Worm (Caenorhabditis elegans) whole organism, late embryonic: ENCODE data around the gene F49F1.15.
"Not testable (repeated sequence)": the region's sequence is repeated elsewhere in the genome, so short reads cannot be mapped to it uniquely, and the experiment has no call there.

ENCODE experiments used
- ceh-14 ChIP-seq: sonication (generic microtip); optimal IDR thresholded peaks from 2 replicates; lab custom pipeline; 2016; ENCODE audit warnings: missing genotype, missing genetic modification characterization, missing compliant biosample characterization
- dve-1 ChIP-seq: sonication (generic microtip); optimal IDR thresholded peaks from 2 replicates; lab custom pipeline; 2017; ENCODE audit warnings: antibody characterized with exemption, mild to moderate bottlenecking, missing genetic modification characterization, missing compliant biosample characterization
- elt-4 ChIP-seq: sonication (generic microtip); optimal IDR thresholded peaks from 2 replicates; lab custom pipeline; 2016; ENCODE audit warnings: missing genetic modification characterization, missing compliant biosample characterization
- fkh-10 ChIP-seq: fragments of 150-350 bp; optimal IDR thresholded peaks from 2 replicates; lab custom pipeline; 2014; ENCODE audit warnings: missing biosample characterization, missing genetic modification reagents, missing genetic modification characterization
- hlh-8 ChIP-seq: sonication (generic microtip); optimal IDR thresholded peaks from 2 replicates; lab custom pipeline; 2016; ENCODE audit warnings: missing genotype, missing genetic modification characterization, missing compliant biosample characterization
- nhr-11 ChIP-seq: fragments of 150-350 bp; optimal IDR thresholded peaks from 2 replicates; lab custom pipeline; 2014; ENCODE audit warnings: missing biosample characterization, missing genetic modification characterization
- pqm-1 ChIP-seq: sonication (generic microtip); optimal IDR thresholded peaks from 2 replicates; lab custom pipeline; 2016; ENCODE audit warnings: missing genetic modification characterization, missing compliant biosample characterization
- tbx-2 ChIP-seq: sonication (generic microtip); optimal IDR thresholded peaks from 2 replicates; lab custom pipeline; 2016; ENCODE audit warnings: missing genetic modification characterization, missing compliant biosample characterization
- ttx-3 ChIP-seq: sonication (generic microtip); optimal IDR thresholded peaks from 2 replicates; lab custom pipeline; 2016; ENCODE audit warnings: missing genetic modification reagents, missing genetic modification characterization, missing compliant biosample characterization
- unc-3 ChIP-seq, 2 experiments: fragments of 200-800 bp in 1 of 2; sonication (Bioruptor generic) in 1 of 2; sonication (generic microtip) in 1 of 2; conservative IDR thresholded peaks in 1 of 2; optimal IDR thresholded peaks in 1 of 2; 2 replicates each; pipeline versions ENCODE4 v1.3.6 to Lab custom; 2016 to 2022; ENCODE audit warnings: missing compliant biosample characterization in 2 of 2, missing genetic modification characterization in 2 of 2, missing genetic modification reagents in 1 of 2

- TF ChIP-seq ttx-3 (tag; lab: Kevin White, UChicago); fkh-10 (GFP tag; lab: Kevin White, UChicago); hlh-8 (tag; lab: Kevin White, UChicago); elt-4 (tag; lab: Kevin White, UChicago); ceh-14; dve-1 (tag; lab: Kevin White, UChicago); tbx-2; nhr-11 (tag; lab: Kevin White, UChicago); pqm-1 (tag; lab: Kevin White, UChicago); unc-3 (GFP tag; conservative IDR thresholded peaks at IDR 0.05; lab: Robert Waterston, UW); unc-3 (tag; optimal IDR thresholded peaks at IDR 0.05; lab: Kevin White, UChicago): not testable (repeated sequence)
Observed at ce11 chrIV:4125657-4126056, 11.2 kb upstream of the F49F1.15 start, which contains the start of gene F49F1.7.
